Worm (Caenorhabditis elegans) whole organism, late embryonic: ENCODE data around the gene srh-99.

Experiments
- K09A11.1 ChIP-seq: sonication (generic microtip); optimal IDR thresholded peaks from 2 replicates; lab custom pipeline; 2017; ENCODE audit warnings: antibody characterized with exemption, mild to moderate bottlenecking, missing genetic modification characterization, missing compliant biosample characterization; ENCODE audit not compliant: insufficient read depth
- ceh-14 ChIP-seq: sonication (generic microtip); optimal IDR thresholded peaks from 2 replicates; lab custom pipeline; 2016; ENCODE audit warnings: missing genotype, missing genetic modification characterization, missing compliant biosample characterization
- ceh-18 ChIP-seq: sonication (generic microtip); optimal IDR thresholded peaks from 2 replicates; lab custom pipeline; 2016; ENCODE audit warnings: missing genetic modification characterization, missing compliant biosample characterization
- ceh-19 ChIP-seq: fragments of 200-800 bp; sonication (Bioruptor generic); optimal IDR thresholded peaks from 2 replicates; lab custom pipeline; 2018; ENCODE audit warnings: mild to moderate bottlenecking, missing genetic modification characterization, missing compliant biosample characterization
- ceh-2 ChIP-seq: sonication (generic microtip); optimal IDR thresholded peaks from 2 replicates; lab custom pipeline; 2016; ENCODE audit warnings: missing genotype, missing genetic modification characterization, missing compliant biosample characterization
- ceh-22 ChIP-seq: sonication (generic microtip); optimal IDR thresholded peaks from 2 replicates; lab custom pipeline; 2017; ENCODE audit warnings: missing biosample characterization, missing genetic modification characterization
- ceh-31 ChIP-seq: sonication (generic microtip); optimal IDR thresholded peaks from 2 replicates; lab custom pipeline; 2016; ENCODE audit warnings: missing genetic modification characterization, missing compliant biosample characterization
- ceh-34 ChIP-seq: sonication (generic microtip); optimal IDR thresholded peaks from 2 replicates; lab custom pipeline; 2016; ENCODE audit warnings: mild to moderate bottlenecking, missing genetic modification characterization, missing compliant biosample characterization
- ceh-45 ChIP-seq: fragments of 200-800 bp; sonication (Bioruptor generic); IDR thresholded peaks from 2 replicates; pipeline ENCODE4 v1.3.6; 2022; ENCODE audit warnings: missing genetic modification reagents, missing genetic modification characterization, missing compliant biosample characterization
- ceh-6 ChIP-seq: fragments of 200-800 bp; sonication (Bioruptor generic); optimal IDR thresholded peaks from 2 replicates; lab custom pipeline; 2018; ENCODE audit warnings: mild to moderate bottlenecking, missing genetic modification characterization, missing compliant biosample characterization
- dmd-4 ChIP-seq: sonication (generic microtip); optimal IDR thresholded peaks from 2 replicates; lab custom pipeline; 2016; ENCODE audit warnings: borderline replicate concordance, missing genetic modification characterization, missing compliant biosample characterization
- dve-1 ChIP-seq: sonication (generic microtip); optimal IDR thresholded peaks from 2 replicates; lab custom pipeline; 2017; ENCODE audit warnings: antibody characterized with exemption, mild to moderate bottlenecking, missing genetic modification characterization, missing compliant biosample characterization
- elt-4 ChIP-seq: sonication (generic microtip); optimal IDR thresholded peaks from 2 replicates; lab custom pipeline; 2016; ENCODE audit warnings: missing genetic modification characterization, missing compliant biosample characterization
- ets-4 ChIP-seq: sonication (generic microtip); optimal IDR thresholded peaks from 2 replicates; lab custom pipeline; 2016; ENCODE audit warnings: missing genetic modification characterization, missing compliant biosample characterization
- fkh-6 ChIP-seq: sonication (generic microtip); optimal IDR thresholded peaks from 2 replicates; lab custom pipeline; 2016; ENCODE audit warnings: missing genetic modification characterization, missing compliant biosample characterization
- hlh-13 ChIP-seq: fragments of 200-800 bp; sonication (Bioruptor generic); optimal IDR thresholded peaks from 2 replicates; lab custom pipeline; 2018; ENCODE audit warnings: mild to moderate bottlenecking, missing genetic modification characterization, missing compliant biosample characterization
- hlh-15 ChIP-seq: sonication (generic microtip); optimal IDR thresholded peaks from 2 replicates; lab custom pipeline; 2016; ENCODE audit warnings: missing genetic modification characterization, missing compliant biosample characterization
- hlh-8 ChIP-seq: sonication (generic microtip); optimal IDR thresholded peaks from 2 replicates; lab custom pipeline; 2016; ENCODE audit warnings: missing genotype, missing genetic modification characterization, missing compliant biosample characterization
- lim-6 ChIP-seq: sonication (generic microtip); optimal IDR thresholded peaks from 2 replicates; lab custom pipeline; 2016; ENCODE audit warnings: missing genetic modification characterization, missing compliant biosample characterization
- lin-11 ChIP-seq: fragments of 200-800 bp; sonication (Bioruptor generic); optimal IDR thresholded peaks from 2 replicates; lab custom pipeline; 2018; ENCODE audit warnings: mild to moderate bottlenecking, missing genetic modification characterization, missing compliant biosample characterization
- madf-2 ChIP-seq: sonication (generic microtip); optimal IDR thresholded peaks from 2 replicates; lab custom pipeline; 2017; ENCODE audit warnings: missing genetic modification characterization, missing compliant biosample characterization
- nfya-1 ChIP-seq: sonication (generic microtip); optimal IDR thresholded peaks from 2 replicates; lab custom pipeline; 2017; ENCODE audit warnings: missing genetic modification characterization, mild to moderate bottlenecking, missing compliant biosample characterization, antibody characterized with exemption, moderate library complexity
- nhr-232 ChIP-seq: sonication (generic microtip); optimal IDR thresholded peaks from 2 replicates; lab custom pipeline; 2016; ENCODE audit warnings: missing genetic modification characterization, missing compliant biosample characterization
- pat-9 ChIP-seq: fragments of 200-800 bp; sonication (Bioruptor generic); optimal IDR thresholded peaks from 2 replicates; lab custom pipeline; 2018; ENCODE audit warnings: mild to moderate bottlenecking, missing genetic modification characterization, moderate library complexity, missing compliant biosample characterization
- pax-1 ChIP-seq: fragments of 150-350 bp; optimal IDR thresholded peaks from 2 replicates; lab custom pipeline; 2014; ENCODE audit warnings: missing biosample characterization, missing genetic modification characterization
- pha-2 ChIP-seq: sonication (generic microtip); optimal IDR thresholded peaks from 2 replicates; lab custom pipeline; 2017; ENCODE audit warnings: mild to moderate bottlenecking, missing genetic modification characterization, missing compliant biosample characterization
- pha-4 ChIP-seq: fragments of 150-350 bp; optimal IDR thresholded peaks from 2 replicates; lab custom pipeline; 2018; ENCODE audit warnings: missing biosample characterization, missing genetic modification reagents, missing genetic modification characterization
- pros-1 ChIP-seq: fragments of 150-350 bp; optimal IDR thresholded peaks from 2 replicates; lab custom pipeline; 2014; ENCODE audit warnings: missing biosample characterization, missing genetic modification reagents, missing genetic modification characterization
- ref-2 ChIP-seq: sonication (generic microtip); optimal IDR thresholded peaks from 2 replicates; lab custom pipeline; 2016; ENCODE audit warnings: missing genetic modification characterization, missing compliant biosample characterization
- sdc-2 ChIP-seq: sonication (generic microtip); optimal IDR thresholded peaks from 2 replicates; lab custom pipeline; 2016; ENCODE audit warnings: missing genotype, missing genetic modification characterization, missing compliant biosample characterization
- sox-2 ChIP-seq: fragments of 200-800 bp; sonication (Bioruptor generic); IDR thresholded peaks from 2 replicates; pipeline ENCODE4 v1.3.6; 2022; ENCODE audit warnings: missing genetic modification reagents, missing genetic modification characterization, missing compliant biosample characterization
- syd-9 ChIP-seq: sonication (generic microtip); optimal IDR thresholded peaks from 2 replicates; lab custom pipeline; 2016; ENCODE audit warnings: mild to moderate bottlenecking, missing genetic modification characterization, moderate library complexity, missing compliant biosample characterization
- ttx-3 ChIP-seq: sonication (generic microtip); optimal IDR thresholded peaks from 2 replicates; lab custom pipeline; 2016; ENCODE audit warnings: missing genetic modification reagents, missing genetic modification characterization, missing compliant biosample characterization
- unc-42 ChIP-seq: sonication (generic microtip); optimal IDR thresholded peaks from 2 replicates; lab custom pipeline; 2016; ENCODE audit warnings: missing genotype, missing genetic modification characterization, missing compliant biosample characterization
- zip-5 ChIP-seq: sonication (generic microtip); optimal IDR thresholded peaks from 2 replicates; lab custom pipeline; 2016; ENCODE audit warnings: missing genetic modification characterization, missing compliant biosample characterization
- ztf-16 ChIP-seq: sonication (generic microtip); optimal IDR thresholded peaks from 2 replicates; lab custom pipeline; 2017; ENCODE audit warnings: missing genetic modification characterization, missing compliant biosample characterization

The srh-99 gene

DNA sequence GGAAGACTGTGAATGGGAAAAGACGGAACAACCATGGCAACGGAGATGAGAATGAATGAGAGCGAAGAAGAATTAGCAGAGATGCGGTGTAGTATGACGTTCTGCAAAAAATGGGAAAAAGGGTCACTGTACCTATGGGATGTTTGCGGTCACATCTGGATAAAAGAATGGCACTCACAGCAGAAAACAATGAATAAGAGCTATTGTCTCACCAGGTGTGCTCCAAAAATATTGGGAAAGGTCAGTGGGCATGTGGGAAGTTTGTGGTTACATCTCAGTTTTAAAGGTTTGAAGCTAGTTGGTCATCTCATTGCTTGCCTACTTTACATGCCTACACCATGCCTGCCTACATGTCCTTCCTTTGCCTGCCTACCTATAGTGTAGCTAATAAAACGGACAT, 34.3 kb upstream of the srh-99 start, which contains the start of gene fbxb-91:
fbxb-91 (minus strand) TSS at position 101 of the 400 bp plus-strand sequence.
- TF ChIP-seq ceh-6 = no peak

DNA sequence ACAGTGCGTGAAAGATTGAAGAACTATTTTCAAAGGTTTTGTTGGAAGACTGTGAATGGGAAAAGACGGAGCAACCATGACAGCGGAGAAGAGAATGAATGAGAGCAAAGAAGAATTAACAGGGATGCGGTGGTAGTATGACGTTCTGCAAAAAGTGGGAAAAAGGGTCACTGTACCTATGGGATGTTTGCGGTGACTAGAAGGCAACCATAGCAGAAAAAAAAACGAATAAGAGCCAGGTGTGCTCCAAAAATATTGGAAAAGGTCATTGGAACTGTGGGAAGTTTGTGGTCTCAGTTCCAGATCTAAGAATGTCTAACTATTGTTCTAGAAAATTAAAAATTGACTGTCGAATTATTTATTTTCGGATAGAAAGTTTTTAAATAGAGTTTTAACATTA, 32.4 kb upstream of the srh-99 start, which contains the start of gene fbxb-90:
fbxb-90 (minus strand) TSS at position 101 of the 400 bp plus-strand sequence.
- TF ChIP-seq ref-2 (tag; lab: Kevin White, UChicago) = no peak
- no peak for TF ChIP-seq elt-4

DNA sequence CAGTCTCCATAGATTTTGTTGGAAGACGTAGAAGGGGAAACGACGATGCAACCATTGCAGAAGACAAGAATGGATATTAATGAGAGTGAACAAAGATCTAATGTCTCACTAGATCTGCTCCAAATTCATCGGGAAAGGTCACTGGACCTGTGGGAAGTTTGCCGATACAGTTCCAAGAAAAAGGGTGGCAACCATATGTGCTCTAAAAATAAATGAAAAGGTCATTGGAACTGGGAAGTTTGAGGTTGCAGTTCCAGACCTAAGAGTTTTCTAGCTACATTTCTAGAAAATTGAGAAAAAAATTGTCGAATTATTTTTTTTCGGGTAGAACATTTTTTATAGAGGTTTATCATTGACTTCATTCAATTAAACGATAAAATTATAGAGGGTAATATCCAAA, 31.1 kb upstream of the srh-99 start, which contains the start of gene fbxb-92:
fbxb-92 (minus strand) TSS at position 101 of the 400 bp plus-strand sequence.
- no peak for TF ChIP-seq hlh-8 (tag; lab: Kevin White, UChicago)
- no peak for TF ChIP-seq sox-2 (GFP tag; lab: Robert Waterston, UW)
- TF ChIP-seq elt-4 = no peak
- TF ChIP-seq ceh-22 (tag; lab: Kevin White, UChicago) = no peak
- TF ChIP-seq lim-6 (tag; lab: Kevin White, UChicago) = no peak
- no peak for TF ChIP-seq ttx-3 (tag; lab: Kevin White, UChicago)
- no peak for TF ChIP-seq ets-4
- TF ChIP-seq pat-9 (tag; lab: Kevin White, UChicago) = no peak
- TF ChIP-seq unc-42 (tag; lab: Kevin White, UChicago) = no peak
- no peak for TF ChIP-seq sdc-2 (tag; lab: Kevin White, UChicago)
- no peak for TF ChIP-seq pha-4 (tag; lab: Kevin White, UChicago)
- no peak for TF ChIP-seq syd-9 (tag; lab: Kevin White, UChicago)
- TF ChIP-seq ceh-6 = no peak
- TF ChIP-seq ceh-2 (tag; lab: Kevin White, UChicago) = no peak
- TF ChIP-seq pros-1 (tag; lab: Kevin White, UChicago) = no peak
- no peak for TF ChIP-seq nfya-1 (tag; lab: Kevin White, UChicago)
- TF ChIP-seq dmd-4 (tag; lab: Kevin White, UChicago) = no peak
- no peak for TF ChIP-seq ceh-31 (tag; lab: Kevin White, UChicago)
- TF ChIP-seq ceh-18 = no peak

DNA sequence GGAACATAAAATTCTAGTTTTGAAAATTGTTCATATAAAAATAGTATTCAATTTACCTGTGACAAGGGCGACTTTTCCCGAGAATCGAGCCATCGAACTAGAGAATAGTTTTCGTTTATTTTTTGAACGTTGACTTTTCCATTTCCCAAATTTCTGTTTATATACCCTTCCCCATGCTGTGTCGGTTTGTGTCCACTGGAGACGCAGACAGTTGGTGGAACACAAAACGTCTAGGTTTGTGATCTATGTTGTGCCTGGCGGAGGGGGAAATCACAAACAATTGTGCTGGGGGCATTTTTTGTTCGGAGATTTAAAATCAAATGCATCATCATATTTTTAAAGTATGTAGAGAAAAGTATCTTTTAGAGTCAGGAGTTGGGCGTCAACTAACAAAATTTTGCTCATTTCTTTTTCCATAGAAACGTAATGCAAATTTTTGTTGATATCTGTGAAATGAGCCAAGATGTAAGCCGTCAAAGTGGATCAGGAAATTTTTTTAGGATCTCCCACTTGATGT, 27.4 kb upstream of the srh-99 start, which contains the start of gene nta-1:
nta-1 (minus strand) TSS at position 131 of the 517 bp plus-strand sequence.
- TF ChIP-seq ets-4 (no peak), madf-2 (no peak), fkh-6 (tag; lab: Kevin White, UChicago) (no peak), hlh-15 (tag; lab: Kevin White, UChicago) (no peak), ceh-14 (tag; lab: Kevin White, UChicago) (no peak), ztf-16 (no peak), lin-11 (tag; lab: Kevin White, UChicago) (no peak), ceh-22 (tag; lab: Kevin White, UChicago) (no peak), K09A11.1 (no peak), hlh-13 (no peak), ceh-34 (no peak), dve-1 (tag; lab: Kevin White, UChicago) (no peak)
- TF ChIP-seq, all 69 proteins: peak for 0

DNA sequence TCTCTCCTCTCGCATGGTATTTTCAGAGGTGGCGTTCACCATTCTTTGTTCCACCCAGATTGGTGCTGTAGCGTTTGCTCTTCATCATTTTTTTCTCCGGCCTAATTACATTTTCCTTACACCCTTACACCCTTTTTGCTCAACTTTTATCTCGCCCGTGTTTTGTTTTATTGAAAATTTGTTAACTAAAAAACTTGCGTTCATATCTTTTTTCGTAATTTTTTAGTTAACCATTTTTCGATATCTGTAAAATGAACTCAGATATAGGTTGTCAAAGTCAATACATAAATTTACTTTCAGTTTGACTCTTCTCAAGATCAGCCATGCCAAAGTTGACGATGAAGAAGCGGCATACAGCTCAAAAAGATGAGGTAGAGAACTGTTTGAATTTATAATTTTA, 25.2 kb upstream of the srh-99 start, which contains the start of gene F12E12.1:
F12E12.1 (plus strand) TSS at position 301 of the 400 bp plus-strand sequence.
- TF ChIP-seq ref-2 (tag; lab: Kevin White, UChicago) (no peak), hlh-8 (tag; lab: Kevin White, UChicago) (no peak), pha-2 (no peak), pros-1 (tag; lab: Kevin White, UChicago) (no peak), madf-2 (no peak), nhr-232 (no peak), pax-1 (tag; lab: Kevin White, UChicago) (no peak), ceh-31 (tag; lab: Kevin White, UChicago) (no peak), ceh-45 (GFP tag; lab: Robert Waterston, UW) (no peak), zip-5 (tag; lab: Kevin White, UChicago) (no peak), K09A11.1 (no peak), ceh-19 (GFP tag; lab: Kevin White, UChicago) (no peak)
